Worm (Caenorhabditis elegans) whole organism, young adult: Measurements from ENCODE around the gene D1086.21.

Experiments used
- die-1 ChIP-seq: sonication (generic microtip); optimal IDR thresholded peaks from 2 replicates; lab custom pipeline; 2016; ENCODE audit warnings: missing genotype, mild to moderate bottlenecking, missing genetic modification characterization, missing compliant biosample characterization
- hlh-12 ChIP-seq: sonication (generic microtip); optimal IDR thresholded peaks from 2 replicates; lab custom pipeline; 2016; ENCODE audit warnings: missing genetic modification characterization, missing compliant biosample characterization
- ztf-25 ChIP-seq: fragments of 200-800 bp; sonication (Bioruptor generic); IDR thresholded peaks from 2 replicates; pipeline ENCODE4 v1.3.6; 2022; ENCODE audit warnings: missing genetic modification reagents, missing genetic modification characterization, missing compliant biosample characterization

- TF ChIP-seq hlh-12 (tag; lab: Kevin White, UChicago) (no peak), die-1 (tag; lab: Kevin White, UChicago) (no peak), ztf-25 (GFP tag; lab: Robert Waterston, UW) (no peak)
These were observed 41.4 kb upstream of the D1086.21 start, which contains the start of gene T08G5.15 for ce11 chrV:14023074-14023473.
